Worm (Caenorhabditis elegans) whole organism, L4/young adult: ENCODE measurements around the gene B0507.5.

Source experiments
- dao-5 ChIP-seq: sonication (generic microtip); optimal IDR thresholded peaks from 2 replicates; lab custom pipeline; 2016; ENCODE audit warnings: missing genotype, missing genetic modification characterization, moderate library complexity, missing compliant biosample characterization
- him-1 ChIP-seq: sonication (generic microtip); optimal IDR thresholded peaks from 2 replicates; lab custom pipeline; 2016; ENCODE audit warnings: missing genotype, missing genetic modification reagents, missing genetic modification characterization, missing compliant biosample characterization

- no peak for TF ChIP-seq him-1
- TF ChIP-seq dao-5 (tag; lab: Kevin White, UChicago), result no peak
These were observed 35.9 kb downstream of the B0507.5 start for ce11 chrV:8789345-8789744.
